Fruit fly (Drosophila melanogaster): ENCODE data around the gene CG42637.
A peak's percentile ranks its signal among the peaks of the same experiment; 100 is the strongest.

Gene CG42637

dm6 chr3L:19817807-19818531, 24.6 kb upstream of the CG42637 start, which contains the start of the genes Fibp and Deaf1 (continued):
- peak; percentile 98 for TF ChIP-seq Sry-δ (GFP tag; optimal IDR thresholded peaks at IDR 0.05)
- no peak for TF ChIP-seq Oli (tag; optimal IDR thresholded peaks at IDR 0.05)
- peak; percentile 80 for TF ChIP-seq pnt (GFP tag; optimal IDR thresholded peaks at IDR 0.05)
- no peak for TF ChIP-seq ham (GFP tag; IDR thresholded peaks at IDR 0.05)
- TF ChIP-seq CG4328 (GFP tag; optimal IDR thresholded peaks at IDR 0.05) = peak; percentile 62
- peak; percentile 73 for TF ChIP-seq CG10543 (GFP tag; optimal IDR thresholded peaks at IDR 0.05)
- TF ChIP-seq MBD-R2 (GFP tag; IDR thresholded peaks at IDR 0.05) = peak; percentile 75
- TF ChIP-seq Bgb (GFP tag; IDR thresholded peaks at IDR 0.05; ENCODE audit: partially characterized antibody) = peak; percentile 99
- TF ChIP-seq ash1 (GFP tag; optimal IDR thresholded peaks at IDR 0.05) = no peak
- TF ChIP-seq Side (GFP tag; optimal IDR thresholded peaks at IDR 0.05) = peak; percentile 80
- TF ChIP-seq CG2120 (GFP tag; optimal IDR thresholded peaks at IDR 0.05) = peak; percentile 90
- no peak for TF ChIP-seq CG11723 (GFP tag; optimal IDR thresholded peaks at IDR 0.05)
- no peak for TF ChIP-seq Hand (GFP tag; optimal IDR thresholded peaks at IDR 0.05)
- TF ChIP-seq CG12391 (tag; optimal IDR thresholded peaks at IDR 0.05) = peak; percentile 88
- TF ChIP-seq CG9727 (GFP tag; optimal IDR thresholded peaks at IDR 0.05) = peak; percentile 83
- peak; percentile 68 for TF ChIP-seq Sin3A (optimal IDR thresholded peaks at IDR 0.05)
- peak; percentile 73 for TF ChIP-seq maf-S (GFP tag; optimal IDR thresholded peaks at IDR 0.05)
- peak; percentile 99 for TF ChIP-seq CG42726 (GFP tag; IDR thresholded peaks at IDR 0.05; ENCODE audit: partially characterized antibody)
- peak; percentile 32; the same call in 1 of the 2 replicates for TF ChIP-seq cas (GFP tag; IDR thresholded peaks at IDR 0.05)
- TF ChIP-seq H15 (GFP tag; IDR thresholded peaks at IDR 0.05) = peak; percentile 68
- peak; percentile 49; the same call in 1 of the 2 replicates for TF ChIP-seq CG4404 (GFP tag; IDR thresholded peaks at IDR 0.05)
- no peak for TF ChIP-seq Dip2 (GFP tag; IDR thresholded peaks at IDR 0.05)
- TF ChIP-seq CG4282 (GFP tag; optimal IDR thresholded peaks at IDR 0.05) = peak; percentile 39
- peak; percentile 81 for TF ChIP-seq CG18262 (tag; optimal IDR thresholded peaks at IDR 0.05)
- peak; percentile 68 for TF ChIP-seq CG15269 (tag; optimal IDR thresholded peaks at IDR 0.05)
- TF ChIP-seq btn (GFP tag; optimal IDR thresholded peaks at IDR 0.05) = no peak
- peak; percentile 83 for TF ChIP-seq CG13424 (tag; optimal IDR thresholded peaks at IDR 0.05)
- TF ChIP-seq CG34224 (GFP tag; IDR thresholded peaks at IDR 0.05; ENCODE audit: partially characterized antibody) = peak; percentile 91
- peak; percentile 70 for TF ChIP-seq dm (GFP tag; optimal IDR thresholded peaks at IDR 0.05)
- TF ChIP-seq CG17361 (GFP tag; IDR thresholded peaks at IDR 0.05) = peak; percentile 92
- no peak for TF ChIP-seq rib (GFP tag; IDR thresholded peaks at IDR 0.05)
- TF ChIP-seq CG8290 (GFP tag; optimal IDR thresholded peaks at IDR 0.05) = peak; percentile 83
- TF ChIP-seq CG8290 (tag; optimal IDR thresholded peaks at IDR 0.05) = peak; percentile 48 to 91
- peak; percentile 79 for TF ChIP-seq vfl (GFP tag; optimal IDR thresholded peaks at IDR 0.05)
- TF ChIP-seq CG16813 (GFP tag; IDR thresholded peaks at IDR 0.05; ENCODE audit: partially characterized antibody) = peak; percentile 100
- peak; percentile 79 for TF ChIP-seq CG11504 (tag; optimal IDR thresholded peaks at IDR 0.05)
- no peak for TF ChIP-seq CG6813 (GFP tag; optimal IDR thresholded peaks at IDR 0.05)
- TF ChIP-seq HmgZ (tag; optimal IDR thresholded peaks at IDR 0.05) = peak; percentile 67
- TF ChIP-seq prd (optimal IDR thresholded peaks at IDR 0.05) = no peak
- TF ChIP-seq prd (GFP tag; IDR thresholded peaks at IDR 0.05) = peak; percentile 70
- peak; percentile 86 for TF ChIP-seq CG12659 (GFP tag; optimal IDR thresholded peaks at IDR 0.05)
- peak; percentile 89 for TF ChIP-seq lilli (GFP tag; optimal IDR thresholded peaks at IDR 0.05)
- peak; percentile 64 for TF ChIP-seq fd96Cb (tag; optimal IDR thresholded peaks at IDR 0.05)
- TF ChIP-seq fu2 (GFP tag; optimal IDR thresholded peaks at IDR 0.05) = peak; percentile 88
- TF ChIP-seq so (GFP tag; IDR thresholded peaks at IDR 0.05) = no peak
- no peak; the same call in 1 of the 2 replicates for TF ChIP-seq Adf1 (GFP tag; IDR thresholded peaks at IDR 0.05)
- peak; percentile 75 for TF ChIP-seq Nf-YC (tag; optimal IDR thresholded peaks at IDR 0.05)
- peak; percentile 97 for TF ChIP-seq mld (GFP tag; IDR thresholded peaks at IDR 0.05; ENCODE audit: partially characterized antibody)
- TF ChIP-seq tin (GFP tag; optimal IDR thresholded peaks at IDR 0.05) = peak; percentile 71
- peak; percentile 26 for TF ChIP-seq CG2875 (GFP tag; optimal IDR thresholded peaks at IDR 0.05)
